Fruit fly (Drosophila melanogaster) whole organism, embryonic: Measurements from ENCODE around the gene IFT54.

Experiments used
- Bgb ChIP-seq: fragments of 200-800 bp; sonication (Bioruptor generic); IDR thresholded peaks from 2 replicates; pipeline ENCODE4 v1.3.6; 2022; ENCODE audit warnings: missing biosample characterization, missing genetic modification characterization; ENCODE audit not compliant: partially characterized antibody
- CG10267 ChIP-seq: fragments of 200-800 bp; sonication (Bioruptor generic); optimal IDR thresholded peaks from 2 replicates; lab custom pipeline; 2018; ENCODE audit warnings: missing biosample characterization, mild to moderate bottlenecking, missing genetic modification characterization, moderate library complexity
- CG11398 ChIP-seq: fragments of 200-800 bp; sonication (Bioruptor generic); optimal IDR thresholded peaks from 2 replicates; lab custom pipeline; 2016; ENCODE audit warnings: missing biosample characterization, missing genetic modification characterization
- CG14667 ChIP-seq: fragments of 200-800 bp; sonication (Bioruptor generic); IDR thresholded peaks from 2 replicates; pipeline ENCODE4 v1.3.6; 2022; ENCODE audit warnings: missing biosample characterization, missing genetic modification characterization
- CG1529 ChIP-seq: fragments of 200-800 bp; sonication (Bioruptor generic); optimal IDR thresholded peaks from 3 replicates; lab custom pipeline; 2018; ENCODE audit warnings: missing biosample characterization, missing genetic modification characterization
- CG16779 ChIP-seq: fragments of 200-800 bp; sonication (Bioruptor generic); IDR thresholded peaks from 2 replicates; pipeline ENCODE4 v1.3.6; 2022; ENCODE audit warnings: missing biosample characterization, missing genetic modification characterization
- CG16813 ChIP-seq: fragments of 200-800 bp; sonication (Bioruptor generic); IDR thresholded peaks from 3 replicates; pipeline ENCODE4 v1.3.6; 2022; ENCODE audit warnings: missing biosample characterization, missing genetic modification characterization; ENCODE audit not compliant: partially characterized antibody
- CG18599 ChIP-seq: fragments of 200-800 bp; sonication (Bioruptor generic); optimal IDR thresholded peaks from 3 replicates; lab custom pipeline; 2017; ENCODE audit warnings: missing biosample characterization, missing genetic modification characterization, mild to moderate bottlenecking, moderate library complexity, missing genetic modification reagents
- CG3407 ChIP-seq: fragments of 200-800 bp; sonication (Bioruptor generic); optimal IDR thresholded peaks from 2 replicates; lab custom pipeline; 2018; ENCODE audit warnings: missing biosample characterization, mild to moderate bottlenecking, missing genetic modification characterization
- CG4282 ChIP-seq: fragments of 200-800 bp; sonication (Bioruptor generic); optimal IDR thresholded peaks from 2 replicates; lab custom pipeline; 2016; ENCODE audit warnings: missing biosample characterization, missing genetic modification characterization
- CG6272 ChIP-seq: fragments of 200-800 bp; sonication (Bioruptor generic); IDR thresholded peaks from 2 replicates; pipeline ENCODE4 v1.3.6; 2022; ENCODE audit warnings: missing biosample characterization, missing genetic modification characterization
- CG6689 ChIP-seq: fragments of 200-800 bp; sonication (Bioruptor generic); IDR thresholded peaks from 2 replicates; pipeline ENCODE4 v1.3.6; 2022; ENCODE audit warnings: missing biosample characterization, missing genetic modification characterization
- CG7372 ChIP-seq: fragments of 200-800 bp; sonication (Bioruptor generic); IDR thresholded peaks from 2 replicates; pipeline ENCODE4 v1.3.6; 2022; ENCODE audit warnings: missing biosample characterization, missing genetic modification characterization
- CG7839 ChIP-seq: fragments of 200-800 bp; sonication (Bioruptor generic); optimal IDR thresholded peaks from 3 replicates; lab custom pipeline; 2018; ENCODE audit warnings: missing biosample characterization, mild to moderate bottlenecking, missing genetic modification characterization, moderate library complexity
- CG8089 ChIP-seq: fragments of 200-800 bp; sonication (Bioruptor generic); optimal IDR thresholded peaks from 3 replicates; lab custom pipeline; 2016; ENCODE audit warnings: missing biosample characterization, missing genetic modification characterization
- CG9797 ChIP-seq: fragments of 200-800 bp; sonication (Bioruptor generic); optimal IDR thresholded peaks from 3 replicates; lab custom pipeline; 2018; ENCODE audit warnings: missing biosample characterization, mild to moderate bottlenecking, missing genetic modification characterization
- Dref ChIP-seq: fragments of 200-800 bp; sonication (Bioruptor generic); IDR thresholded peaks from 2 replicates; pipeline ENCODE4 v1.3.6; 2022; ENCODE audit warnings: missing biosample characterization, missing genetic modification characterization
- Ets97D ChIP-seq: fragments of 200-800 bp; sonication (Bioruptor generic); optimal IDR thresholded peaks from 3 replicates; lab custom pipeline; 2016; ENCODE audit warnings: missing biosample characterization, missing genetic modification characterization
- HLHmδ ChIP-seq: fragments of 200-800 bp; sonication (Bioruptor generic); optimal IDR thresholded peaks from 2 replicates; lab custom pipeline; 2018; ENCODE audit warnings: missing biosample characterization, mild to moderate bottlenecking, missing genetic modification characterization, moderate library complexity
- Hand ChIP-seq: fragments of 200-800 bp; sonication (Bioruptor generic); optimal IDR thresholded peaks from 2 replicates; lab custom pipeline; 2017; ENCODE audit warnings: mild to moderate bottlenecking, missing biosample characterization, missing genetic modification reagents, missing genetic modification characterization
- HmgZ ChIP-seq: fragments of 200-800 bp; sonication (Bioruptor generic); optimal IDR thresholded peaks from 2 replicates; lab custom pipeline; 2018; ENCODE audit warnings: missing biosample characterization, mild to moderate bottlenecking, missing genetic modification characterization
- Lim3 ChIP-seq: fragments of 200-800 bp; sonication (Bioruptor generic); IDR thresholded peaks from 2 replicates; pipeline ENCODE4 v1.3.6; 2022; ENCODE audit warnings: missing biosample characterization, missing genetic modification characterization
- Lpt ChIP-seq: fragments of >200 bp; optimal IDR thresholded peaks from 2 replicates; lab custom pipeline; 2018; ENCODE audit warnings: missing biosample characterization, missing genetic modification characterization
- Med ChIP-seq: fragments of 200-800 bp; sonication (Bioruptor generic); peaks from one replicate; lab custom pipeline; 2016; ENCODE audit warnings: missing biosample characterization, missing genetic modification characterization, mild to moderate bottlenecking, inconsistent platforms, moderate library complexity
- Myb ChIP-seq: fragments of 200-800 bp; sonication (Bioruptor generic); optimal IDR thresholded peaks from 2 replicates; lab custom pipeline; 2016; ENCODE audit warnings: missing biosample characterization, missing genetic modification characterization
- NfI ChIP-seq: fragments of 200-800 bp; sonication (Bioruptor generic); optimal IDR thresholded peaks from 3 replicates; lab custom pipeline; 2018; ENCODE audit warnings: missing biosample characterization, mild to moderate bottlenecking, missing genetic modification characterization, moderate library complexity
- Rx ChIP-seq: fragments of 200-800 bp; sonication (Bioruptor generic); IDR thresholded peaks from 2 replicates; pipeline ENCODE4 v1.3.6; 2022; ENCODE audit warnings: missing biosample characterization, missing genetic modification characterization
- TFAM ChIP-seq: fragments of 200-800 bp; sonication (Bioruptor generic); optimal IDR thresholded peaks from 2 replicates; lab custom pipeline; 2017; ENCODE audit warnings: missing biosample characterization, missing genetic modification characterization, inconsistent platforms
- ab ChIP-seq: fragments of 200-800 bp; sonication (Bioruptor generic); optimal IDR thresholded peaks from 2 replicates; lab custom pipeline; 2016; ENCODE audit warnings: missing biosample characterization, missing genetic modification characterization
- abd-A ChIP-seq: fragments of 200-800 bp; sonication (Bioruptor generic); optimal IDR thresholded peaks from 3 replicates; lab custom pipeline; 2019; ENCODE audit warnings: missing biosample characterization, mild to moderate bottlenecking, missing genetic modification characterization, moderate library complexity
- cwo ChIP-seq: fragments of 200-800 bp; sonication (Bioruptor generic); optimal IDR thresholded peaks from 3 replicates; lab custom pipeline; 2017; ENCODE audit warnings: missing biosample characterization, missing genetic modification characterization, mild to moderate bottlenecking, moderate library complexity, missing genetic modification reagents
- dpn ChIP-seq, 2 experiments: fragments of 200-800 bp; sonication (Bioruptor generic); optimal IDR thresholded peaks; 3 replicates each; lab custom pipeline; 2016; ENCODE audit warnings: missing biosample characterization in 2 of 2, missing genetic modification characterization in 2 of 2
- ems ChIP-seq: fragments of 200-800 bp; sonication (Bioruptor generic); optimal IDR thresholded peaks from 3 replicates; lab custom pipeline; 2016; ENCODE audit warnings: missing biosample characterization, missing genetic modification characterization
- gsb ChIP-seq: fragments of 200-800 bp; sonication (Bioruptor generic); IDR thresholded peaks from 2 replicates; pipeline ENCODE4 v1.3.6; 2022; ENCODE audit warnings: missing biosample characterization, missing genetic modification characterization
- hb ChIP-seq: fragments of 200-800 bp; sonication (Bioruptor generic); IDR thresholded peaks from 3 replicates; pipeline ENCODE4 v1.3.6; 2022; ENCODE audit warnings: missing biosample characterization, missing genetic modification characterization; ENCODE audit not compliant: partially characterized antibody
- hkb ChIP-seq, 2 experiments: fragments of 200-800 bp in 1 of 2; fragments of >200 bp in 1 of 2; sonication (Bioruptor generic) in 1 of 2; IDR thresholded peaks in 1 of 2; optimal IDR thresholded peaks in 1 of 2; 2 replicates each; pipeline versions ENCODE4 v1.3.6 to Lab custom; 2017 to 2022; ENCODE audit warnings: missing biosample characterization in 1 of 2, missing genetic modification characterization in 1 of 2
- inv ChIP-seq: fragments of 200-800 bp; sonication (Bioruptor generic); IDR thresholded peaks from 2 replicates; pipeline ENCODE4 v1.3.6; 2022; ENCODE audit warnings: missing biosample characterization, missing genetic modification characterization; ENCODE audit not compliant: partially characterized antibody
- jigr1 ChIP-seq: fragments of 200-800 bp; sonication (Bioruptor generic); IDR thresholded peaks from 3 replicates; pipeline ENCODE4 v1.3.6; 2022; ENCODE audit warnings: missing biosample characterization, missing genetic modification characterization
- luna ChIP-seq: fragments of 200-800 bp; sonication (Bioruptor generic); optimal IDR thresholded peaks from 2 replicates; lab custom pipeline; 2016; ENCODE audit warnings: missing biosample characterization, missing genetic modification characterization
- maf-S ChIP-seq: fragments of 200-800 bp; sonication (Bioruptor generic); optimal IDR thresholded peaks from 2 replicates; lab custom pipeline; 2016; ENCODE audit warnings: missing biosample characterization, missing genetic modification characterization
- odd ChIP-seq: fragments of 200-800 bp; sonication (Bioruptor generic); optimal IDR thresholded peaks from 2 replicates; lab custom pipeline; 2017; ENCODE audit warnings: missing biosample characterization, mild to moderate bottlenecking, missing genetic modification characterization
- pho ChIP-seq: fragments of 200-800 bp; sonication (Bioruptor generic); optimal IDR thresholded peaks from 2 replicates; lab custom pipeline; 2016; ENCODE audit warnings: missing biosample characterization, missing genetic modification characterization
- phol ChIP-seq: fragments of 200-800 bp; sonication (Bioruptor generic); optimal IDR thresholded peaks from 3 replicates; lab custom pipeline; 2018; ENCODE audit warnings: missing biosample characterization, mild to moderate bottlenecking, missing genetic modification characterization, moderate library complexity
- pzg ChIP-seq: fragments of 200-800 bp; sonication (Bioruptor generic); optimal IDR thresholded peaks from 3 replicates; lab custom pipeline; 2018; ENCODE audit warnings: missing biosample characterization, mild to moderate bottlenecking, missing genetic modification characterization, moderate library complexity
- sc ChIP-seq, 3 experiments: fragments of >200 bp in 2 of 3; fragments of 200-800 bp in 1 of 3; sonication (Bioruptor generic) in 1 of 3; optimal IDR thresholded peaks; 2 replicates in 2 of 3; 3 replicates in 1 of 3; lab custom pipeline; 2017; ENCODE audit warnings: mild to moderate bottlenecking in 1 of 3, missing biosample characterization in 1 of 3, missing genetic modification characterization in 1 of 3, missing genetic modification reagents in 1 of 3
- schlank ChIP-seq: fragments of 200-800 bp; sonication (Bioruptor generic); optimal IDR thresholded peaks from 2 replicates; lab custom pipeline; 2018; ENCODE audit warnings: missing biosample characterization, mild to moderate bottlenecking, missing genetic modification characterization
- stwl ChIP-seq: fragments of 200-800 bp; sonication (Bioruptor generic); optimal IDR thresholded peaks from 3 replicates; lab custom pipeline; 2018; ENCODE audit warnings: missing biosample characterization, mild to moderate bottlenecking, missing genetic modification characterization, moderate library complexity
- trh ChIP-seq: fragments of 200-800 bp; sonication (Bioruptor generic); optimal IDR thresholded peaks from 2 replicates; lab custom pipeline; 2016; ENCODE audit warnings: missing biosample characterization, missing genetic modification characterization
- z ChIP-seq: fragments of 200-800 bp; sonication (Bioruptor generic); IDR thresholded peaks from 3 replicates; pipeline ENCODE4 v1.3.6; 2022; ENCODE audit warnings: missing biosample characterization, missing genetic modification characterization
- zfh1 ChIP-seq: fragments of 200-800 bp; sonication (Bioruptor generic); IDR thresholded peaks from 3 replicates; pipeline ENCODE4 v1.3.6; 2022; ENCODE audit warnings: missing biosample characterization, missing genetic modification characterization
- zfh2 ChIP-seq: fragments of 200-800 bp; sonication (Bioruptor generic); optimal IDR thresholded peaks from 2 replicates; lab custom pipeline; 2016; ENCODE audit warnings: missing biosample characterization, missing genetic modification characterization

Gene IFT54

DNA sequence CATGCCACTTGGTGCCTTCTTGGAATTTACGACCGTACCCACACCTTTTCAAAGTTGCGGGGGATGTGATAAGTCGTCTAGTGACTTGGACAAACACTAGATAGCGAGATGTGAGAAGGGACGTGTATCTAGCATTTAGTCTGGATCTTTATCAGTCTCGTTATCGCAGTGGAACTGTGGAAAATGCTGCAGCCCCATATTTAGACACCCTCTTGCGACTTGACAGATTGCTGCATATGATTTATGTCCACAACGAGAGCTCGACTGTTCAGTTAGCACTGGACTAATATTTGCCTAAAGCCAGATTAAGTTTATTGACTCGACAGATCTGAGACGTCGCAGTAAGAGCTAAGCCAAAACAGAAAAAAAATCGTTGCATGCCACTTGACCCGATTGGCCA is 2.3 kb upstream of the IFT54 start:
- TF ChIP-seq jigr1 (GFP tag; lab: Robert Waterston, UW) (no peak), gsb (GFP tag; lab: Robert Waterston, UW) (no peak), Rx (GFP tag; lab: Robert Waterston, UW) (no peak), Ets97D (GFP tag; lab: Kevin White, UChicago) (no peak), HmgZ (tag; lab: Kevin White, UChicago) (peak; percentile 11), CG14667 (GFP tag; lab: Robert Waterston, UW) (no peak), schlank (no peak), odd (GFP tag; lab: Kevin White, UChicago) (peak; percentile 50), inv (GFP tag; lab: Robert Waterston, UW) (no peak), TFAM (GFP tag; lab: Kevin White, UChicago) (no peak), dpn (GFP tag; optimal IDR thresholded peaks at IDR 0.05; lab: Kevin White, UChicago) (no peak), sc (optimal IDR thresholded peaks at IDR 0.05; lab: Kevin White, UChicago) (no peak), sc (GFP tag; optimal IDR thresholded peaks at IDR 0.05; lab: Kevin White, UChicago) (no peak), Lim3 (GFP tag; lab: Robert Waterston, UW) (no peak), CG3407 (GFP tag; lab: Kevin White, UChicago) (peak; percentile 14), pzg (GFP tag; lab: Kevin White, UChicago) (no peak), Bgb (GFP tag; lab: Robert Waterston, UW) (no peak), zfh2 (GFP tag; lab: Kevin White, UChicago) (no peak), hkb (optimal IDR thresholded peaks at IDR 0.05; lab: Kevin White, UChicago) (no peak), hkb (GFP tag; IDR thresholded peaks at IDR 0.05; lab: Robert Waterston, UW) (no peak; the same call in none of the 2 replicates), hb (GFP tag; lab: Robert Waterston, UW) (no peak), CG4282 (GFP tag; lab: Kevin White, UChicago) (no peak), CG18599 (GFP tag; lab: Kevin White, UChicago) (peak; percentile 52), CG7372 (GFP tag; lab: Robert Waterston, UW) (no peak), zfh1 (GFP tag; lab: Robert Waterston, UW) (no peak), cwo (GFP tag; lab: Kevin White, UChicago) (no peak), pho (no peak), phol (tag; lab: Kevin White, UChicago) (no peak), z (no peak), Med (GFP tag; lab: Kevin White, UChicago) (peak; percentile 81), Hand (GFP tag; lab: Kevin White, UChicago) (no peak), CG6272 (GFP tag; lab: Robert Waterston, UW) (no peak), ems (GFP tag; lab: Kevin White, UChicago) (no peak), ab (GFP tag; lab: Kevin White, UChicago) (no peak), luna (GFP tag; lab: Kevin White, UChicago) (no peak), CG6689 (GFP tag; lab: Robert Waterston, UW) (no peak), maf-S (GFP tag; lab: Kevin White, UChicago) (no peak), NfI (GFP tag; lab: Kevin White, UChicago) (no peak), CG9797 (no peak), CG8089 (GFP tag; lab: Kevin White, UChicago) (no peak), Lpt (no peak), CG11398 (GFP tag; lab: Kevin White, UChicago) (no peak), Dref (no peak), CG16779 (GFP tag; lab: Robert Waterston, UW) (no peak), HLHmδ (GFP tag; lab: Kevin White, UChicago) (no peak), Myb (GFP tag; lab: Kevin White, UChicago) (no peak), CG16813 (GFP tag; lab: Robert Waterston, UW) (no peak), abd-A (no peak), trh (GFP tag; lab: Kevin White, UChicago) (no peak), CG7839 (tag; lab: Kevin White, UChicago) (no peak), stwl (tag; lab: Kevin White, UChicago) (no peak), CG10267 (peak; percentile 3), CG1529 (GFP tag; lab: Kevin White, UChicago) (peak; percentile 21)
